Fruit fly (Drosophila melanogaster) whole organism, embryonic: ENCODE measurements around the gene Rbcn-3B.
A peak's percentile ranks its signal among the peaks of the same experiment; 100 is the strongest.

Experiments used
- Antp ChIP-seq: fragments of 200-800 bp; sonication (Bioruptor generic); optimal IDR thresholded peaks from 3 replicates; lab custom pipeline; 2016; ENCODE audit warnings: missing biosample characterization, missing genetic modification characterization
- B-H2 ChIP-seq: fragments of 200-800 bp; sonication (Bioruptor generic); optimal IDR thresholded peaks from 2 replicates; lab custom pipeline; 2018; ENCODE audit warnings: missing biosample characterization, mild to moderate bottlenecking, missing genetic modification characterization
- CG10209 ChIP-seq: fragments of 200-800 bp; sonication (Bioruptor generic); optimal IDR thresholded peaks from 3 replicates; lab custom pipeline; 2017; ENCODE audit warnings: missing biosample characterization, mild to moderate bottlenecking, missing genetic modification characterization, missing genetic modification reagents
- CG10431 ChIP-seq: fragments of 200-800 bp; sonication (Bioruptor generic); optimal IDR thresholded peaks from 3 replicates; lab custom pipeline; 2018; ENCODE audit warnings: missing biosample characterization, mild to moderate bottlenecking, missing genetic modification characterization
- CG11695 ChIP-seq: fragments of 200-800 bp; sonication (Bioruptor generic); IDR thresholded peaks from 3 replicates; pipeline ENCODE4 v1.3.6; 2022; ENCODE audit warnings: missing biosample characterization, missing genetic modification characterization
- CG12236 ChIP-seq: fragments of 200-800 bp; sonication (Bioruptor generic); optimal IDR thresholded peaks from 2 replicates; lab custom pipeline; 2016; ENCODE audit warnings: missing biosample characterization, missing genetic modification characterization
- CG13287 ChIP-seq: fragments of 200-800 bp; sonication (Bioruptor generic); IDR thresholded peaks from 2 replicates; pipeline ENCODE4 v1.3.6; 2022; ENCODE audit warnings: missing biosample characterization, missing genetic modification characterization; ENCODE audit not compliant: partially characterized antibody
- CG13296 ChIP-seq: fragments of 200-800 bp; sonication (Bioruptor generic); optimal IDR thresholded peaks from 3 replicates; lab custom pipeline; 2018; ENCODE audit warnings: missing biosample characterization, mild to moderate bottlenecking, missing genetic modification characterization
- CG13894 ChIP-seq: fragments of 200-800 bp; sonication (Bioruptor generic); optimal IDR thresholded peaks from 3 replicates; lab custom pipeline; 2018; ENCODE audit warnings: missing biosample characterization, mild to moderate bottlenecking, missing genetic modification characterization, moderate library complexity
- CG16815 ChIP-seq: fragments of 200-800 bp; sonication (Bioruptor generic); optimal IDR thresholded peaks from 3 replicates; lab custom pipeline; 2017; ENCODE audit warnings: missing biosample characterization, mild to moderate bottlenecking, missing genetic modification characterization
- CG17385 ChIP-seq: fragments of 200-800 bp; sonication (Bioruptor generic); optimal IDR thresholded peaks from 3 replicates; lab custom pipeline; 2018; ENCODE audit warnings: missing biosample characterization, mild to moderate bottlenecking, missing genetic modification characterization
- CG17568 ChIP-seq: fragments of 200-800 bp; sonication (Bioruptor generic); optimal IDR thresholded peaks from 2 replicates; lab custom pipeline; 2018; ENCODE audit warnings: missing biosample characterization, mild to moderate bottlenecking, missing genetic modification characterization, moderate library complexity
- CG18476 ChIP-seq: fragments of 200-800 bp; sonication (Bioruptor generic); optimal IDR thresholded peaks from 2 replicates; lab custom pipeline; 2016; ENCODE audit warnings: missing biosample characterization, mild to moderate bottlenecking, missing genetic modification characterization
- CG18764 ChIP-seq: fragments of 200-800 bp; sonication (Bioruptor generic); optimal IDR thresholded peaks from 3 replicates; lab custom pipeline; 2016; ENCODE audit warnings: missing biosample characterization, missing genetic modification characterization
- CG30403 ChIP-seq: fragments of 200-800 bp; sonication (Bioruptor generic); optimal IDR thresholded peaks from 3 replicates; lab custom pipeline; 2016; ENCODE audit warnings: missing biosample characterization, missing genetic modification characterization
- CG31441 ChIP-seq: fragments of 200-800 bp; sonication (Bioruptor generic); IDR thresholded peaks from 2 replicates; pipeline ENCODE4 v1.3.6; 2022; ENCODE audit warnings: missing biosample characterization, missing genetic modification characterization
- CG32767 ChIP-seq: fragments of 200-800 bp; sonication (Bioruptor generic); IDR thresholded peaks from 2 replicates; pipeline ENCODE4 v1.3.6; 2022; ENCODE audit warnings: missing biosample characterization, missing genetic modification characterization
- CG33557 ChIP-seq: fragments of 200-800 bp; sonication (Bioruptor generic); optimal IDR thresholded peaks from 2 replicates; lab custom pipeline; 2019; ENCODE audit warnings: missing biosample characterization, mild to moderate bottlenecking, missing genetic modification characterization, moderate library complexity
- CG3726 ChIP-seq: fragments of 200-800 bp; sonication (Bioruptor generic); IDR thresholded peaks from 3 replicates; pipeline ENCODE4, ENCODE4 v1.3.6; 2022; ENCODE audit warnings: missing biosample characterization, missing genetic modification characterization
- CG4282 ChIP-seq: fragments of 200-800 bp; sonication (Bioruptor generic); optimal IDR thresholded peaks from 2 replicates; lab custom pipeline; 2016; ENCODE audit warnings: missing biosample characterization, missing genetic modification characterization
- CG8089 ChIP-seq: fragments of 200-800 bp; sonication (Bioruptor generic); optimal IDR thresholded peaks from 3 replicates; lab custom pipeline; 2016; ENCODE audit warnings: missing biosample characterization, missing genetic modification characterization
- CG9609 ChIP-seq: fragments of 200-800 bp; sonication (Bioruptor generic); optimal IDR thresholded peaks from 3 replicates; lab custom pipeline; 2016; ENCODE audit warnings: missing biosample characterization, missing genetic modification characterization
- CTCF ChIP-seq: fragments of 200-800 bp; sonication (Bioruptor generic); optimal IDR thresholded peaks from 2 replicates; lab custom pipeline; 2017; ENCODE audit warnings: missing biosample characterization, mild to moderate bottlenecking, missing genetic modification characterization, moderate library complexity
- D19B ChIP-seq: fragments of 200-800 bp; sonication (Bioruptor generic); optimal IDR thresholded peaks from 2 replicates; lab custom pipeline; 2017; ENCODE audit warnings: missing biosample characterization, mild to moderate bottlenecking, missing genetic modification characterization
- Doc3 ChIP-seq: fragments of 200-800 bp; sonication (Bioruptor generic); IDR thresholded peaks from 3 replicates; pipeline ENCODE4 v1.3.6; 2022; ENCODE audit warnings: missing biosample characterization, missing genetic modification characterization; ENCODE audit not compliant: partially characterized antibody
- Dp ChIP-seq: fragments of 200-800 bp; sonication (Bioruptor generic); optimal IDR thresholded peaks from 2 replicates; lab custom pipeline; 2018; ENCODE audit warnings: missing biosample characterization, mild to moderate bottlenecking, missing genetic modification characterization, moderate library complexity
- Ets97D ChIP-seq: fragments of 200-800 bp; sonication (Bioruptor generic); optimal IDR thresholded peaks from 3 replicates; lab custom pipeline; 2016; ENCODE audit warnings: missing biosample characterization, missing genetic modification characterization
- Hand ChIP-seq: fragments of 200-800 bp; sonication (Bioruptor generic); optimal IDR thresholded peaks from 2 replicates; lab custom pipeline; 2017; ENCODE audit warnings: mild to moderate bottlenecking, missing biosample characterization, missing genetic modification reagents, missing genetic modification characterization
- Hmr ChIP-seq: fragments of 200-800 bp; sonication (Bioruptor generic); optimal IDR thresholded peaks from 3 replicates; lab custom pipeline; 2017; ENCODE audit warnings: mild to moderate bottlenecking, missing biosample characterization, missing genetic modification reagents, missing genetic modification characterization
- Jarid2 ChIP-seq: fragments of 200-800 bp; sonication (Bioruptor generic); optimal IDR thresholded peaks from 3 replicates; lab custom pipeline; 2017; ENCODE audit warnings: mild to moderate bottlenecking, missing biosample characterization, missing genetic modification reagents, missing genetic modification characterization
- MTF-1 ChIP-seq: fragments of 200-800 bp; sonication (Bioruptor generic); optimal IDR thresholded peaks from 2 replicates; lab custom pipeline; 2018; ENCODE audit warnings: missing biosample characterization, mild to moderate bottlenecking, missing genetic modification characterization, borderline replicate concordance
- Mes4 ChIP-seq: fragments of 200-800 bp; sonication (Bioruptor generic); optimal IDR thresholded peaks from 2 replicates; lab custom pipeline; 2016; ENCODE audit warnings: missing biosample characterization, missing genetic modification characterization
- Ptx1 ChIP-seq: fragments of 200-800 bp; sonication (Bioruptor generic); IDR thresholded peaks from 2 replicates; pipeline ENCODE4 v1.3.6; 2022; ENCODE audit warnings: missing biosample characterization, missing genetic modification characterization
- Six4 ChIP-seq: fragments of 200-800 bp; sonication (Bioruptor generic); optimal IDR thresholded peaks from 2 replicates; lab custom pipeline; 2016; ENCODE audit warnings: missing biosample characterization, missing genetic modification characterization
- Ssrp ChIP-seq: fragments of 200-800 bp; sonication (Bioruptor generic); optimal IDR thresholded peaks from 2 replicates; lab custom pipeline; 2018; ENCODE audit warnings: missing biosample characterization, mild to moderate bottlenecking, missing genetic modification characterization, moderate library complexity
- bbx ChIP-seq: fragments of 200-800 bp; sonication (Bioruptor generic); IDR thresholded peaks from 2 replicates; pipeline ENCODE4 v1.3.6; 2022; ENCODE audit warnings: missing biosample characterization, missing genetic modification characterization; ENCODE audit not compliant: partially characterized antibody
- ci ChIP-seq: fragments of 200-800 bp; sonication (Bioruptor generic); IDR thresholded peaks from 3 replicates; pipeline ENCODE4 v1.3.6; 2022; ENCODE audit warnings: missing biosample characterization, missing genetic modification characterization
- dysf ChIP-seq: fragments of 200-800 bp; sonication (Bioruptor generic); IDR thresholded peaks from 3 replicates; pipeline ENCODE4 v1.3.6; 2022; ENCODE audit warnings: missing biosample characterization, missing genetic modification characterization
- h ChIP-seq: fragments of >200 bp; optimal IDR thresholded peaks from 2 replicates; lab custom pipeline; 2017
- kni ChIP-seq: fragments of 200-800 bp; sonication (Bioruptor generic); optimal IDR thresholded peaks from 3 replicates; lab custom pipeline; 2017; ENCODE audit warnings: mild to moderate bottlenecking, missing biosample characterization, missing genetic modification reagents, missing genetic modification characterization
- p53 ChIP-seq: fragments of 200-800 bp; sonication (Bioruptor generic); optimal IDR thresholded peaks from 2 replicates; lab custom pipeline; 2016; ENCODE audit warnings: missing biosample characterization, missing genetic modification characterization
- pan ChIP-seq, 4 experiments: fragments of >200 bp in 3 of 4; fragments of 200-800 bp in 1 of 4; sonication (Bioruptor generic) in 1 of 4; optimal IDR thresholded peaks in 3 of 4; IDR thresholded peaks in 1 of 4; 2 replicates each; pipeline versions ENCODE4 v1.3.6 to Lab custom; 2017 to 2022; ENCODE audit warnings: missing biosample characterization in 2 of 4, missing genetic modification characterization in 2 of 4, mixed read lengths in 1 of 4
- peb ChIP-seq: fragments of 200-800 bp; sonication (Bioruptor generic); IDR thresholded peaks from 2 replicates; pipeline ENCODE4 v1.3.6; 2022; ENCODE audit warnings: missing biosample characterization, missing genetic modification characterization
- pros ChIP-seq: fragments of 200-800 bp; sonication (Bioruptor generic); optimal IDR thresholded peaks from 3 replicates; lab custom pipeline; 2019; ENCODE audit warnings: missing biosample characterization, mild to moderate bottlenecking, missing genetic modification characterization, moderate library complexity
- scrt ChIP-seq: fragments of 200-800 bp; sonication (Bioruptor generic); optimal IDR thresholded peaks from 2 replicates; lab custom pipeline; 2018; ENCODE audit warnings: missing biosample characterization, mild to moderate bottlenecking, missing genetic modification characterization, moderate library complexity
- tin ChIP-seq: fragments of 200-800 bp; sonication (Bioruptor generic); optimal IDR thresholded peaks from 3 replicates; lab custom pipeline; 2016; ENCODE audit warnings: missing biosample characterization, missing genetic modification characterization
- tio ChIP-seq: fragments of 200-800 bp; sonication (Bioruptor generic); optimal IDR thresholded peaks from 2 replicates; lab custom pipeline; 2017; ENCODE audit warnings: missing biosample characterization, missing genetic modification characterization, inconsistent platforms
- wor ChIP-seq: fragments of 200-800 bp; sonication (Bioruptor generic); IDR thresholded peaks from 2 replicates; pipeline ENCODE4 v1.3.6; 2022; ENCODE audit warnings: missing biosample characterization, missing genetic modification characterization
- zen2 ChIP-seq: fragments of 200-800 bp; sonication (Bioruptor generic); IDR thresholded peaks from 3 replicates; pipeline ENCODE4 v1.3.6; 2022; ENCODE audit warnings: missing biosample characterization, missing genetic modification characterization; ENCODE audit not compliant: partially characterized antibody
- zfh2 ChIP-seq: fragments of 200-800 bp; sonication (Bioruptor generic); optimal IDR thresholded peaks from 2 replicates; lab custom pipeline; 2016; ENCODE audit warnings: missing biosample characterization, missing genetic modification characterization

The Rbcn-3B gene

dm6 chrX:1879606-1880110, 29.1 kb upstream of the Rbcn-3B start, which contains the start of gene CG14818 (continued):
- TF ChIP-seq CG10431 (GFP tag; lab: Kevin White, UChicago): no peak
- TF ChIP-seq Hand (GFP tag; lab: Kevin White, UChicago): peak; percentile 48
- peak; percentile 27 for TF ChIP-seq CG8089
- peak; percentile 73; the same call in 1 of the 3 replicates for TF ChIP-seq dysf (GFP tag; lab: Robert Waterston, UW)
- TF ChIP-seq kni (GFP tag; lab: Kevin White, UChicago): no peak
- TF ChIP-seq Mes4: peak; percentile 4
- TF ChIP-seq CG31441: no peak; the same call in 1 of the 2 replicates
- peak; percentile 39 for TF ChIP-seq CG12236 (GFP tag; lab: Kevin White, UChicago)
- no peak for TF ChIP-seq p53 (GFP tag; lab: Kevin White, UChicago)
- no peak for TF ChIP-seq pan (optimal IDR thresholded peaks at IDR 0.05; lab: Kevin White, UChicago)
- peak in 1 of 2 experiments; percentile 73 for TF ChIP-seq pan (GFP tag; optimal IDR thresholded peaks at IDR 0.05 in 1 of 2, IDR thresholded peaks at IDR 0.05 in 1 of 2)
- peak; percentile 70 for TF ChIP-seq Hmr (GFP tag; lab: Kevin White, UChicago)
- TF ChIP-seq scrt: no peak
- peak; percentile 63 for TF ChIP-seq CG13894 (tag; lab: Kevin White, UChicago)
- TF ChIP-seq bbx (GFP tag; lab: Robert Waterston, UW): peak; percentile 74
- TF ChIP-seq CG32767 (GFP tag; lab: Robert Waterston, UW): no peak
- TF ChIP-seq CG11695 (GFP tag; lab: Robert Waterston, UW): 0 out of 3 replicates have a peak, but pooled peaks have one; percentile 40
- peak; percentile 81 for TF ChIP-seq ci (GFP tag; lab: Robert Waterston, UW)
- TF ChIP-seq wor (GFP tag; lab: Robert Waterston, UW): no peak
- TF ChIP-seq CG13287: peak; percentile 87
- peak; percentile 56 for TF ChIP-seq CG10209 (GFP tag; lab: Kevin White, UChicago)
- TF ChIP-seq tin (GFP tag; lab: Kevin White, UChicago): peak; percentile 49
- TF ChIP-seq Ets97D (GFP tag; lab: Kevin White, UChicago): peak; percentile 51
- TF ChIP-seq Dp (GFP tag; lab: Kevin White, UChicago): no peak
- peak; percentile 89 for TF ChIP-seq zen2 (GFP tag; lab: Robert Waterston, UW)
- TF ChIP-seq CG9609: peak; percentile 64
- peak; percentile 15 for TF ChIP-seq Six4 (GFP tag; lab: Kevin White, UChicago)
- no peak for TF ChIP-seq h
- TF ChIP-seq pros (GFP tag; lab: Kevin White, UChicago): no peak
- TF ChIP-seq CG17568: no peak
- peak; percentile 33 for TF ChIP-seq CG33557 (GFP tag; lab: Kevin White, UChicago)
- no peak for TF ChIP-seq MTF-1 (GFP tag; lab: Kevin White, UChicago)
- TF ChIP-seq CG30403 (GFP tag; lab: Kevin White, UChicago): peak; percentile 53
- TF ChIP-seq CG13296: peak; percentile 32
- TF ChIP-seq CG17385: peak; percentile 53
- TF ChIP-seq Doc3 (GFP tag; lab: Robert Waterston, UW): peak; percentile 92
- TF ChIP-seq peb (GFP tag; lab: Robert Waterston, UW): peak; percentile 29; the same call in 1 of the 2 replicates
- TF ChIP-seq D19B (GFP tag; lab: Kevin White, UChicago): peak; percentile 26
- no peak for TF ChIP-seq CG18476 (GFP tag; lab: Kevin White, UChicago)
- TF ChIP-seq CG18764 (GFP tag; lab: Kevin White, UChicago): peak; percentile 16
- no peak for TF ChIP-seq CG3726
- peak; percentile 72 for TF ChIP-seq zfh2 (GFP tag; lab: Kevin White, UChicago)
- no peak for TF ChIP-seq CG4282 (GFP tag; lab: Kevin White, UChicago)
- TF ChIP-seq CTCF (GFP tag; lab: Kevin White, UChicago): no peak
- TF ChIP-seq Jarid2 (GFP tag; lab: Kevin White, UChicago): no peak
- TF ChIP-seq Ssrp (tag; lab: Kevin White, UChicago): peak; percentile 24
- peak; percentile 78 for TF ChIP-seq Ptx1 (GFP tag; lab: Robert Waterston, UW)
- peak; percentile 76 for TF ChIP-seq Antp
- peak; percentile 60 for TF ChIP-seq B-H2 (GFP tag; lab: Kevin White, UChicago)
- peak; percentile 17 for TF ChIP-seq CG16815 (GFP tag; lab: Kevin White, UChicago)
- no peak for TF ChIP-seq tio (GFP tag; lab: Kevin White, UChicago)
